Fruit fly (Drosophila melanogaster) whole organism, wandering third instar larva: ENCODE data around the gene Or85f.

ENCODE experiments used
- Abd-B ChIP-seq: fragments of >200 bp; optimal IDR thresholded peaks from 2 replicates; lab custom pipeline; 2017; ENCODE audit warnings: missing biosample characterization, missing genetic modification characterization
- CG32264 ChIP-seq: fragments of 200-800 bp; sonication (Bioruptor generic); optimal IDR thresholded peaks from 2 replicates; lab custom pipeline; 2016; ENCODE audit warnings: missing biosample characterization, missing genetic modification characterization
- CG9705 ChIP-seq: fragments of 200-800 bp; sonication (Bioruptor generic); optimal IDR thresholded peaks from 2 replicates; lab custom pipeline; 2018; ENCODE audit warnings: missing biosample characterization, mild to moderate bottlenecking, missing genetic modification characterization
- CrebA ChIP-seq: fragments of 200-800 bp; sonication (Bioruptor generic); optimal IDR thresholded peaks from 2 replicates; lab custom pipeline; 2016; ENCODE audit warnings: missing biosample characterization, mild to moderate bottlenecking, missing genetic modification characterization, borderline replicate concordance
- Dfd ChIP-seq: fragments of >200 bp; optimal IDR thresholded peaks from 2 replicates; lab custom pipeline; 2017; ENCODE audit warnings: missing biosample characterization, missing genetic modification characterization
- Dif ChIP-seq: fragments of 200-275, 200-300 bp; sonication (Bioruptor generic); optimal IDR thresholded peaks from 2 replicates; lab custom pipeline; 2018; ENCODE audit warnings: missing biosample characterization, missing genetic modification characterization; ENCODE audit not compliant: partially characterized antibody
- GATAd ChIP-seq: sonication (Bioruptor generic); optimal IDR thresholded peaks from 2 replicates; lab custom pipeline; 2016; ENCODE audit warnings: missing biosample characterization, missing genetic modification characterization
- HLH106 ChIP-seq: fragments of 200-800 bp; optimal IDR thresholded peaks from 3 replicates; lab custom pipeline; 2019; ENCODE audit warnings: missing biosample characterization, mild to moderate bottlenecking, missing genetic modification characterization, moderate library complexity
- Hnf4 ChIP-seq: fragments of 200-800 bp; sonication (Bioruptor generic); optimal IDR thresholded peaks from 2 replicates; lab custom pipeline; 2016; ENCODE audit warnings: missing biosample characterization, mild to moderate bottlenecking, missing genetic modification characterization
- Hr78 ChIP-seq: fragments of >200 bp; optimal IDR thresholded peaks from 2 replicates; lab custom pipeline; 2017; ENCODE audit warnings: missing biosample characterization, missing genetic modification characterization
- Hr83 ChIP-seq: fragments of 200-300 bp; sonication (Bioruptor generic); optimal IDR thresholded peaks from 2 replicates; lab custom pipeline; 2016; ENCODE audit warnings: missing biosample characterization, mild to moderate bottlenecking, missing genetic modification characterization, moderate library complexity; ENCODE audit not compliant: poor library complexity, severe bottlenecking
- Jra ChIP-seq: sonication (Bioruptor generic); optimal IDR thresholded peaks from 2 replicates; lab custom pipeline; 2016; ENCODE audit warnings: missing biosample characterization, missing genetic modification characterization
- Mio ChIP-seq: sonication (Bioruptor generic); optimal IDR thresholded peaks from 2 replicates; lab custom pipeline; 2016; ENCODE audit warnings: missing biosample characterization, missing genetic modification characterization
- Myc ChIP-seq: fragments of >200 bp; optimal IDR thresholded peaks from 2 replicates; lab custom pipeline; 2017
- N ChIP-seq: fragments of >200 bp; optimal IDR thresholded peaks from 2 replicates; lab custom pipeline; 2018; ENCODE audit warnings: missing biosample characterization, missing external identifiers, missing genetic modification characterization
- OdsH ChIP-seq: fragments of 200-800 bp; sonication (Bioruptor generic); optimal IDR thresholded peaks from 2 replicates; lab custom pipeline; 2016; ENCODE audit warnings: missing biosample characterization, mild to moderate bottlenecking, missing genetic modification characterization
- Rel ChIP-seq, 2 experiments: fragments of 200-800 bp; sonication (Bioruptor generic) in 1 of 2; optimal IDR thresholded peaks; 2 replicates in 1 of 2; 3 replicates in 1 of 2; lab custom pipeline; 2016 to 2019; ENCODE audit warnings: mild to moderate bottlenecking in 2 of 2, missing biosample characterization in 2 of 2, missing genetic modification characterization in 2 of 2, moderate library complexity in 1 of 2
- Sp1 ChIP-seq: fragments of 200-800 bp; sonication (Bioruptor generic); optimal IDR thresholded peaks from 3 replicates; lab custom pipeline; 2019; ENCODE audit warnings: missing biosample characterization, mild to moderate bottlenecking, missing genetic modification characterization, moderate library complexity
- Vsx2 ChIP-seq: fragments of 200-300, 225-300 bp; sonication (Bioruptor generic); optimal IDR thresholded peaks from 2 replicates; lab custom pipeline; 2018; ENCODE audit warnings: missing biosample characterization, missing genetic modification characterization; ENCODE audit not compliant: partially characterized antibody
- br ChIP-seq: fragments of 200-800 bp; sonication (Bioruptor generic); optimal IDR thresholded peaks from 2 replicates; lab custom pipeline; 2016; ENCODE audit warnings: missing biosample characterization, missing genetic modification characterization
- brk ChIP-seq: fragments of 200-800 bp; sonication (Bioruptor generic); optimal IDR thresholded peaks from 2 replicates; lab custom pipeline; 2016; ENCODE audit warnings: missing biosample characterization, mild to moderate bottlenecking, missing genetic modification characterization
- dl ChIP-seq, 2 experiments: fragments of 175-275, 200-275 bp in 1 of 2; fragments of 200-275 bp in 1 of 2; sonication (Bioruptor generic); optimal IDR thresholded peaks; lab custom pipeline; 2018; ENCODE audit warnings: mild to moderate bottlenecking in 2 of 2, missing biosample characterization in 2 of 2, missing genetic modification characterization in 2 of 2, moderate library complexity in 2 of 2; ENCODE audit not compliant: partially characterized antibody in 2 of 2, insufficient read depth in 1 of 2
- dmrt93B ChIP-seq: fragments of 200-800 bp; sonication (Bioruptor generic); optimal IDR thresholded peaks from 2 replicates; lab custom pipeline; 2018; ENCODE audit warnings: missing biosample characterization, mild to moderate bottlenecking, missing genetic modification characterization
- dsf ChIP-seq: sonication (Bioruptor generic); optimal IDR thresholded peaks from 2 replicates; lab custom pipeline; 2016; ENCODE audit warnings: missing biosample characterization, missing genetic modification characterization, borderline replicate concordance
- ey ChIP-seq: fragments of 200-800 bp; sonication (Bioruptor generic); optimal IDR thresholded peaks from 2 replicates; lab custom pipeline; 2016; ENCODE audit warnings: missing biosample characterization, missing genetic modification characterization
- foxo ChIP-seq, 2 experiments: fragments of 200-800 bp; sonication (Bioruptor generic); optimal IDR thresholded peaks; 2 replicates in 1 of 2; 3 replicates in 1 of 2; lab custom pipeline; 2016 to 2017; ENCODE audit warnings: missing biosample characterization in 2 of 2, missing genetic modification characterization in 2 of 2
- fru ChIP-seq: fragments of 200-800 bp; sonication (Bioruptor generic); optimal IDR thresholded peaks from 3 replicates; lab custom pipeline; 2016; ENCODE audit warnings: missing biosample characterization, mild to moderate bottlenecking, missing genetic modification characterization
- h ChIP-seq: fragments of 200-800 bp; sonication (Bioruptor generic); optimal IDR thresholded peaks from 3 replicates; lab custom pipeline; 2016; ENCODE audit warnings: missing biosample characterization, mild to moderate bottlenecking, missing genetic modification characterization
- jim ChIP-seq: fragments of 175-275, 200-325 bp; sonication (Bioruptor generic); optimal IDR thresholded peaks from 2 replicates; lab custom pipeline; 2016; ENCODE audit warnings: missing biosample characterization, mild to moderate bottlenecking, missing genetic modification characterization
- lola ChIP-seq: fragments of >200 bp; optimal IDR thresholded peaks from 2 replicates; lab custom pipeline; 2017; ENCODE audit warnings: missing biosample characterization, missing genetic modification characterization
- pan ChIP-seq: fragments of >200 bp; optimal IDR thresholded peaks from 2 replicates; lab custom pipeline; 2017
- psq ChIP-seq: fragments of 200-800 bp; sonication (Bioruptor generic); optimal IDR thresholded peaks from 3 replicates; lab custom pipeline; 2017; ENCODE audit warnings: missing biosample characterization, mild to moderate bottlenecking, missing genetic modification characterization, moderate library complexity
- rgr ChIP-seq: fragments of 200-800 bp; sonication (Bioruptor generic); optimal IDR thresholded peaks from 3 replicates; lab custom pipeline; 2016; ENCODE audit warnings: missing biosample characterization, mild to moderate bottlenecking, missing genetic modification characterization
- sage ChIP-seq: fragments of 200-800 bp; sonication (Bioruptor generic); optimal IDR thresholded peaks from 2 replicates; lab custom pipeline; 2016; ENCODE audit warnings: missing biosample characterization, mild to moderate bottlenecking, missing genetic modification characterization
- sv ChIP-seq: fragments of 200-800 bp; sonication (Bioruptor generic); optimal IDR thresholded peaks from 3 replicates; lab custom pipeline; 2016; ENCODE audit warnings: missing biosample characterization, missing genetic modification characterization
- tai ChIP-seq: sonication (Bioruptor generic); optimal IDR thresholded peaks from 2 replicates; lab custom pipeline; 2016; ENCODE audit warnings: missing biosample characterization, missing genetic modification characterization
- usp ChIP-seq: fragments of >200 bp; optimal IDR thresholded peaks from 2 replicates; lab custom pipeline; 2017; ENCODE audit warnings: missing biosample characterization, missing genetic modification characterization
- woc ChIP-seq: sonication (Bioruptor generic); optimal IDR thresholded peaks from 2 replicates; lab custom pipeline; 2016; ENCODE audit warnings: missing biosample characterization, mild to moderate bottlenecking, missing genetic modification characterization

Or85f gene

DNA sequence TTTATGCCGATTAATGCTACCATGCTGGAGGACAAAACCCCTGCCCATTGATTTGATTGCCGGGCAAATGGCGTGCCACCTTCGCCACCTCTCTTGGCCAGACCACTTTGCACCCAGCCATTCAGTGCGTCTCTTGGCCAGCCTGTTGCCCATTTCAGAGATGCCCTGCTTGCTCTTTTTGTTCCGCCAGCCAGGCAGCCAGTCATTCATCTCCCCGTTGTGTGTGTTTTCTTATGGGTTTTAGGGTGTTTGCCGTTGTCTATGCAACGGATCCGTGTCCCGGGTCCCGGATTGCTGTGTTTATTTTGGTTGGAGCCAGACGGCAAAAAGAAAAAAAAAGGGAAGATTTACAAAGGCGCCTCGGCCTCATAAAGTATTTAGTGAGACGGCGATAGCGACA, 2.0 kb upstream of the Or85f start:
- TF ChIP-seq fru (GFP tag; lab: Kevin White, UChicago) (no peak), br (GFP tag; lab: Kevin White, UChicago) (no peak), Sp1 (GFP tag; lab: Kevin White, UChicago) (no peak), Myc (lab: Kevin White, UChicago) (no peak), lola (GFP tag; lab: Kevin White, UChicago) (no peak), Mio (no peak), OdsH (GFP tag; lab: Kevin White, UChicago) (no peak), Abd-B (GFP tag; lab: Kevin White, UChicago) (no peak), sv (GFP tag; lab: Kevin White, UChicago) (no peak), pan (lab: Kevin White, UChicago) (no peak), Hr78 (GFP tag; lab: Kevin White, UChicago) (no peak), tai (GFP tag; lab: Kevin White, UChicago) (no peak), brk (no peak), Dif (GFP tag; lab: Kevin White, UChicago) (no peak), woc (no peak), dsf (GFP tag; lab: Kevin White, UChicago) (no peak)

DNA sequence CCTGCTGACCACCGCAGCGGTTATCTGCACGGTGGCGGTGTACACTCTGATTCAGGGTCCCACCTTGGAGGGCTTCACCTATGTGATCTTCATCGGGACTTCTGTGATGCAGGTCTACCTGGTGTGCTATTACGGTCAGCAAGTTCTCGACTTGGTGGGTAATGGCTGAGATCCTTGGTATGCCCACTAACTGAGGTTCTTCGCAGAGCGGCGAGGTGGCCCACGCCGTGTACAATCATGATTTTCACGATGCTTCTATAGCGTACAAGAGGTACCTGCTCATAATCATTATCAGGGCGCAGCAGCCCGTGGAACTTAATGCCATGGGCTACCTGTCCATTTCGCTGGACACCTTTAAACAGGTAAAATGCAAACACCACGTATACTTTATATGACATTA, 1.1 kb downstream of the Or85f start:
- TF ChIP-seq dmrt93B (no peak), Myc (lab: Kevin White, UChicago) (no peak), Hr83 (GFP tag; lab: Kevin White, UChicago) (no peak), Abd-B (GFP tag; lab: Kevin White, UChicago) (no peak), dsf (GFP tag; lab: Kevin White, UChicago) (no peak), sage (GFP tag; lab: Kevin White, UChicago) (no peak), OdsH (GFP tag; lab: Kevin White, UChicago) (no peak), N (GFP tag; lab: Kevin White, UChicago) (no peak), Vsx2 (no peak), Dif (GFP tag; lab: Kevin White, UChicago) (no peak), fru (GFP tag; lab: Kevin White, UChicago) (no peak), pan (lab: Kevin White, UChicago) (no peak), CG32264 (no peak)

DNA sequence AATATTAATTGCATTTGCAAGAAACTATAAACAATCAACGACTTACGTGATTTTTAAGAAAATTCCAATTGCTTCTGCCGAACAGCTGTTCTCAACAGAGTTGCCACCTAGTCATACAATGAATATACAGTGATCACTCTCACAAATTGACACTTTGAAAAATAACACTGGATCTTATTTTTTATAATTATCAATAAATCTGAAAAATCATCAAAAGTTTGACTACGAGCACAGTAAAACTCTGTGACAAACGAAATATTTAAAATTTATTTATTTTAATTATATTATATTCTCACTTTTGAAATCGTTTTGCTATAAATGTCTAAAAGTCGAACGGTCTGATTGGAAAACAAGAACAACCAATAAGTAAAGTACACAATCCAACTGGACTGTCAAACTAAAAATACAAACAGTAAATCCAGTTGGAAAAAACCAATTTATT, 2.0 kb downstream of the Or85f start, which contains the start of gene CG34117:
CG34117 (minus strand) TSS at position 103 of the 442 bp plus-strand sequence.
- TF ChIP-seq tai (GFP tag; lab: Kevin White, UChicago) (no peak), CG9705 (peak; percentile 55), ey (GFP tag; lab: Kevin White, UChicago) (peak; percentile 75), sage (GFP tag; lab: Kevin White, UChicago) (peak; percentile 65), Jra (GFP tag; lab: Kevin White, UChicago) (peak; percentile 70), Dfd (GFP tag; lab: Kevin White, UChicago) (no peak), fru (GFP tag; lab: Kevin White, UChicago) (peak; percentile 69), Abd-B (GFP tag; lab: Kevin White, UChicago) (no peak), woc (peak; percentile 76), dl (GFP tag; optimal IDR thresholded peaks at IDR 0.05; lab: Kevin White, UChicago; ENCODE audit: insufficient read depth in 1 of 2, partially characterized antibody in 2 of 2) (no peak), pan (lab: Kevin White, UChicago) (no peak), Vsx2 (no peak), CG32264 (no peak), sv (GFP tag; lab: Kevin White, UChicago) (peak; percentile 73), Sp1 (GFP tag; lab: Kevin White, UChicago) (peak; percentile 75), h (GFP tag; lab: Kevin White, UChicago) (peak; percentile 81), lola (GFP tag; lab: Kevin White, UChicago) (no peak), rgr (GFP tag; lab: Kevin White, UChicago) (peak; percentile 87), Hr83 (GFP tag; lab: Kevin White, UChicago) (peak; percentile 75), psq (GFP tag; lab: Kevin White, UChicago) (peak; percentile 72), Myc (lab: Kevin White, UChicago) (no peak), dmrt93B (peak; percentile 45), usp (no peak), Dif (GFP tag; lab: Kevin White, UChicago) (no peak), br (GFP tag; lab: Kevin White, UChicago) (peak; percentile 47), brk (no peak), CrebA (GFP tag; lab: Kevin White, UChicago) (no peak), Hr78 (GFP tag; lab: Kevin White, UChicago) (no peak), foxo (GFP tag; optimal IDR thresholded peaks at IDR 0.05; lab: Kevin White, UChicago) (peak in 1 of 2 experiments; percentile 89), Mio (no peak), dsf (GFP tag; lab: Kevin White, UChicago) (peak; percentile 57), jim (GFP tag; lab: Kevin White, UChicago) (peak; percentile 11), GATAd (GFP tag; lab: Kevin White, UChicago) (no peak), Rel (GFP tag; optimal IDR thresholded peaks at IDR 0.05; lab: Kevin White, UChicago) (no peak), Rel (tag; optimal IDR thresholded peaks at IDR 0.05; lab: Kevin White, UChicago) (peak; percentile 68), OdsH (GFP tag; lab: Kevin White, UChicago) (peak; percentile 78), Hnf4 (GFP tag; lab: Kevin White, UChicago) (peak; percentile 86), N (GFP tag; lab: Kevin White, UChicago) (no peak), HLH106 (tag; lab: Kevin White, UChicago) (peak; percentile 76)
- TF ChIP-seq, all 38 proteins: peak for 21
